Worm (Caenorhabditis elegans) whole organism, L3 larva: ENCODE measurements around the gene F43E2.1.

Experiments used
- egl-27 ChIP-seq: sonication (generic microtip); optimal IDR thresholded peaks from 4 replicates; lab custom pipeline; 2017; ENCODE audit warnings: missing biosample characterization, missing genetic modification reagents, missing genetic modification characterization
- elt-3 ChIP-seq, 3 experiments: fragments of 150-350 bp in 1 of 3; sonication (generic microtip) in 2 of 3; optimal IDR thresholded peaks; 2 replicates in 2 of 3; 4 replicates in 1 of 3; lab custom pipeline; 2014 to 2017; ENCODE audit warnings: missing biosample characterization in 3 of 3, missing genetic modification characterization in 3 of 3
- fkh-10 ChIP-seq: sonication (generic microtip); optimal IDR thresholded peaks from 2 replicates; lab custom pipeline; 2017; ENCODE audit warnings: missing biosample characterization, missing genetic modification reagents, missing genetic modification characterization
- fos-1 ChIP-seq: fragments of 150-350 bp; optimal IDR thresholded peaks from 2 replicates; lab custom pipeline; 2014; ENCODE audit warnings: missing biosample characterization, missing genetic modification characterization
- lin-15B ChIP-seq: fragments of 150-350 bp; optimal IDR thresholded peaks from 2 replicates; lab custom pipeline; 2014; ENCODE audit warnings: missing biosample characterization, missing genetic modification characterization
- lin-39 ChIP-seq: fragments of 150-350 bp; optimal IDR thresholded peaks from 2 replicates; lab custom pipeline; 2018; ENCODE audit warnings: missing biosample characterization, missing genetic modification reagents, missing genetic modification characterization
- nhr-11 ChIP-seq: fragments of 150-350 bp; optimal IDR thresholded peaks from 2 replicates; lab custom pipeline; 2014; ENCODE audit warnings: missing biosample characterization, missing genetic modification characterization
- nhr-237 ChIP-seq: fragments of 150-350 bp; optimal IDR thresholded peaks from 2 replicates; lab custom pipeline; 2014; ENCODE audit warnings: missing biosample characterization, missing genetic modification characterization
- nhr-25 ChIP-seq: sonication (generic microtip); optimal IDR thresholded peaks from 2 replicates; lab custom pipeline; 2017; ENCODE audit warnings: missing biosample characterization, missing genetic modification characterization
- sea-2 ChIP-seq: fragments of 150-350 bp; sonication (generic microtip); optimal IDR thresholded peaks from 4 replicates; lab custom pipeline; 2014; ENCODE audit warnings: missing biosample characterization, missing genetic modification reagents, missing genetic modification characterization
- skn-1 ChIP-seq: fragments of 150-350 bp; optimal IDR thresholded peaks from 2 replicates; lab custom pipeline; 2014; ENCODE audit warnings: missing biosample characterization, missing genetic modification characterization
- ztf-11 ChIP-seq: fragments of 150-350 bp; optimal IDR thresholded peaks from 2 replicates; lab custom pipeline; 2014; ENCODE audit warnings: missing biosample characterization, missing genetic modification characterization

DNA sequence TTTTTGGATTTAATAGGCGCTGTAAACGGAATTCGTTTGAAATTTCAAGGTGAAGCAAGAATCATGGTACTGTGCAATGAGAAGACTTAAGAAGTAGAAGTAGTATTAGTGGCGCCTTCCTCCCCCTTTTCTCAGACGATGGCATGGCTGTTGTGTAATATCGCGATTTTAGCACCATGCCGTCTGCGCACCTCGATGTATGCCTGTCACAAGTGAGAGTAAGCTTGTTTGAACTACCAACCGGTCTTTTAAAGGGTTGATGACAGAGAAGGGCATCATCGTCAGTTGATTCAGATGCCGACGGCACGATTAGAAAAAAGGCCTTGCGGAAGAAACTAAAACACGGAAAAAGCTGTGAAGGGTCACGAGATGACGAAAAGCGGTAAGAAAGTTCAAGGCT, 28.9 kb downstream of the F43E2.1 start:
- no peak for TF ChIP-seq sea-2 (GFP tag; lab: Kevin White, UChicago)
- no peak for TF ChIP-seq egl-27 (tag; lab: Kevin White, UChicago)
- TF ChIP-seq nhr-237, result no peak
- no peak for TF ChIP-seq lin-15B
- TF ChIP-seq skn-1 (tag; lab: Kevin White, UChicago), result no peak
- TF ChIP-seq fkh-10 (GFP tag; lab: Kevin White, UChicago), result no peak
- no peak for TF ChIP-seq ztf-11 (tag; lab: Kevin White, UChicago)
- no peak for TF ChIP-seq fos-1 (tag; lab: Kevin White, UChicago)
- no peak for TF ChIP-seq lin-39 (tag; lab: Kevin White, UChicago)
- TF ChIP-seq nhr-25, result peak; percentile 99
- TF ChIP-seq elt-3 (tag; optimal IDR thresholded peaks at IDR 0.05; lab: Kevin White, UChicago), result no peak
- TF ChIP-seq nhr-11 (tag; lab: Kevin White, UChicago), result no peak
